Fruit fly (Drosophila melanogaster) S2 (cell line): ENCODE results near the gene lili.

Source experiments
- CG8478 ChIP-seq: fragments of >200 bp; optimal IDR thresholded peaks from 2 replicates; lab custom pipeline; 2018
- CTCF ChIP-seq, 2 experiments: fragments of >200 bp; optimal IDR thresholded peaks; 2 replicates each; lab custom pipeline; 2018

- no peak for TF ChIP-seq CTCF (optimal IDR thresholded peaks at IDR 0.05; lab: Kevin White, UChicago)
- TF ChIP-seq CG8478 (lab: Kevin White, UChicago) = no peak
Measured at dm6 chr3R:24766684-24767083, 47.1 kb downstream of the lili start.
